Fruit fly (Drosophila melanogaster): Measurements from ENCODE around the gene amd.

- TF ChIP-seq ey (GFP tag; optimal IDR thresholded peaks at IDR 0.05) (no peak), sv (GFP tag; optimal IDR thresholded peaks at IDR 0.05) (no peak), Sp1 (GFP tag; optimal IDR thresholded peaks at IDR 0.05) (no peak), brk (GFP tag; optimal IDR thresholded peaks at IDR 0.05) (no peak)
Observed at dm6 chr2L:19083320-19083764, 26.6 kb upstream of the amd start.
